Fruit fly (Drosophila melanogaster): ENCODE data around the gene LKRSDH.

The LKRSDH gene

DNA sequence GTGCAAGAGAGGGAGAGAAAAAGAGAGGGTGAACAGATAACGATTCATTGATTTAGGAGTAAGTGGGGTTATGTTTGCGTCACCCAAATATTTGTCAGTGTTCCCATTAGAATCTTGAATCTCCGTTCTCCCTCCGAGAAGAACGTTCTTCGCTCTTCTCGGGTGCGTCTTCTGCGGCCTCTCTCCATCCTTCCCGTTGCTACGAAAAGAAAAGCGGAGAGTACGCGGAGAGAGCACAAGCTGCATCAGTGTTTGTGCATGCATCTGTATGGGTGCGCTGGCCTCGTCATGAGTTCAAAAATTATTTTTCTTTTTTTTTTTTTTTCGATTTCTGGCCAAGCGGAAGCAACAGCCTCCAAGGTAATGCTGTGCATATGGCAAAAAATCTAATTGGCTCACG is 33.1 kb upstream of the LKRSDH start (continued):
- TF ChIP-seq pros (GFP tag; optimal IDR thresholded peaks at IDR 0.05) = no peak
- no peak for TF ChIP-seq CG18619 (GFP tag; optimal IDR thresholded peaks at IDR 0.05)
- no peak for TF ChIP-seq Nf-YC (tag; optimal IDR thresholded peaks at IDR 0.05)
- TF ChIP-seq az2 (GFP tag; optimal IDR thresholded peaks at IDR 0.05) = no peak
- no peak for TF ChIP-seq ind (GFP tag; optimal IDR thresholded peaks at IDR 0.05)
- TF ChIP-seq jing (GFP tag; optimal IDR thresholded peaks at IDR 0.05) = no peak
- TF ChIP-seq lbe (GFP tag; optimal IDR thresholded peaks at IDR 0.05) = no peak
- peak; percentile 47 for TF ChIP-seq BtbVII (GFP tag; optimal IDR thresholded peaks at IDR 0.05)
- no peak for TF ChIP-seq CG43689 (GFP tag; IDR thresholded peaks at IDR 0.05)
- TF ChIP-seq scrt (GFP tag; optimal IDR thresholded peaks at IDR 0.05) = peak; percentile 7
- TF ChIP-seq kah (GFP tag; optimal IDR thresholded peaks at IDR 0.05) = no peak
- TF ChIP-seq lilli (GFP tag; optimal IDR thresholded peaks at IDR 0.05) = no peak
- TF ChIP-seq Meics (GFP tag; optimal IDR thresholded peaks at IDR 0.05) = peak; percentile 2
- TF ChIP-seq CG10209 (GFP tag; optimal IDR thresholded peaks at IDR 0.05) = no peak
- TF ChIP-seq nau (GFP tag; optimal IDR thresholded peaks at IDR 0.05) = peak; percentile 48
- TF ChIP-seq Atf6 (GFP tag; IDR thresholded peaks at IDR 0.05) = no peak
- no peak for TF ChIP-seq CG9727 (GFP tag; optimal IDR thresholded peaks at IDR 0.05)
- TF ChIP-seq CG7556 (GFP tag; optimal IDR thresholded peaks at IDR 0.05) = no peak
- TF ChIP-seq ranshi (GFP tag; IDR thresholded peaks at IDR 0.05) = no peak
- no peak for TF ChIP-seq CG8478 (optimal IDR thresholded peaks at IDR 0.05)
- no peak for TF ChIP-seq Nf-YA (GFP tag; IDR thresholded peaks at IDR 0.05)
- TF ChIP-seq bcd (GFP tag; optimal IDR thresholded peaks at IDR 0.05) = no peak
- TF ChIP-seq tio (GFP tag; optimal IDR thresholded peaks at IDR 0.05) = no peak
- TF ChIP-seq CG15269 (tag; optimal IDR thresholded peaks at IDR 0.05) = no peak
- no peak for TF ChIP-seq Hr51 (GFP tag; optimal IDR thresholded peaks at IDR 0.05)
- no peak for TF ChIP-seq CG14860 (GFP tag; IDR thresholded peaks at IDR 0.05; ENCODE audit: partially characterized antibody)
- peak; percentile 57; the same call in 1 of the 2 replicates for TF ChIP-seq CG32772 (GFP tag; IDR thresholded peaks at IDR 0.05)
- peak; percentile 68 for TF ChIP-seq CG12769 (tag; optimal IDR thresholded peaks at IDR 0.05)
- no peak for TF ChIP-seq CG11456 (GFP tag; IDR thresholded peaks at IDR 0.05)
- no peak for TF ChIP-seq Opbp (GFP tag; IDR thresholded peaks at IDR 0.05; ENCODE audit: partially characterized antibody)
- TF ChIP-seq CG5245 (GFP tag; optimal IDR thresholded peaks at IDR 0.05) = no peak
- TF ChIP-seq HLH54F (GFP tag; optimal IDR thresholded peaks at IDR 0.05) = no peak
- TF ChIP-seq CG10274 (GFP tag; optimal IDR thresholded peaks at IDR 0.05) = no peak
- peak; percentile 51 for TF ChIP-seq yki (optimal IDR thresholded peaks at IDR 0.05)
- TF ChIP-seq CG14014 (GFP tag; IDR thresholded peaks at IDR 0.05) = no peak
- no peak for TF ChIP-seq CG2889 (GFP tag; IDR thresholded peaks at IDR 0.05)
- no peak for TF ChIP-seq MESR4 (GFP tag; optimal IDR thresholded peaks at IDR 0.05)
- no peak for TF ChIP-seq sisA (GFP tag; IDR thresholded peaks at IDR 0.05)
- TF ChIP-seq hbn (GFP tag; IDR thresholded peaks at IDR 0.05; ENCODE audit: partially characterized antibody) = no peak
- TF ChIP-seq CG13424 (tag; optimal IDR thresholded peaks at IDR 0.05) = no peak
- TF ChIP-seq CG17829 (tag; optimal IDR thresholded peaks at IDR 0.05) = no peak
- TF ChIP-seq D (optimal IDR thresholded peaks at IDR 0.05) = no peak
- TF ChIP-seq D (GFP tag; optimal IDR thresholded peaks at IDR 0.05) = no peak
- peak; percentile 26 for TF ChIP-seq CG1603 (tag; optimal IDR thresholded peaks at IDR 0.05)
- no peak for TF ChIP-seq chif (GFP tag; optimal IDR thresholded peaks at IDR 0.05)
- no peak for TF ChIP-seq CG8281 (tag; optimal IDR thresholded peaks at IDR 0.05)
- peak; percentile 15 for TF ChIP-seq ATbp (GFP tag; optimal IDR thresholded peaks at IDR 0.05)
- no peak for TF ChIP-seq tx (GFP tag; optimal IDR thresholded peaks at IDR 0.05)
- no peak for TF ChIP-seq CG3281 (GFP tag; optimal IDR thresholded peaks at IDR 0.05)
- TF ChIP-seq CG13775 (GFP tag; optimal IDR thresholded peaks at IDR 0.05) = no peak
- TF ChIP-seq bsh (GFP tag; optimal IDR thresholded peaks at IDR 0.05) = no peak
